Worm (Caenorhabditis elegans) whole organism, L4 larva: Measurements from ENCODE around the gene lin-12.

Experiments
- dmd-6 ChIP-seq: fragments of 200-800 bp; sonication (Bioruptor generic); IDR thresholded peaks from 2 replicates; pipeline ENCODE4 v1.3.6; 2022; ENCODE audit warnings: missing genetic modification reagents, missing genetic modification characterization, missing compliant biosample characterization
- mdl-1 ChIP-seq, 2 experiments: fragments of 150-350 bp in 1 of 2; sonication (generic microtip) in 1 of 2; optimal IDR thresholded peaks; 2 replicates each; lab custom pipeline; 2014 to 2017; ENCODE audit warnings: missing biosample characterization in 2 of 2, missing genetic modification characterization in 2 of 2
- nhr-11 ChIP-seq: fragments of 150-350 bp; optimal IDR thresholded peaks from 2 replicates; lab custom pipeline; 2014; ENCODE audit warnings: missing biosample characterization, missing genetic modification characterization
- nhr-28 ChIP-seq: fragments of 150-350 bp; optimal IDR thresholded peaks from 2 replicates; lab custom pipeline; 2014; ENCODE audit warnings: missing biosample characterization, missing genetic modification characterization
- pha-4 ChIP-seq, 2 experiments: fragments of 150-350 bp in 1 of 2; fragments of 200-800 bp in 1 of 2; sonication (Bioruptor generic) in 1 of 2; IDR thresholded peaks in 1 of 2; optimal IDR thresholded peaks in 1 of 2; 2 replicates each; pipeline versions ENCODE4 v1.3.6 to Lab custom; 2014 to 2022; ENCODE audit warnings: missing genetic modification characterization in 2 of 2, missing genetic modification reagents in 2 of 2, missing biosample characterization in 1 of 2, missing compliant biosample characterization in 1 of 2
- sdz-12 ChIP-seq: fragments of 200-800 bp; sonication (Bioruptor generic); optimal IDR thresholded peaks from 2 replicates; lab custom pipeline; 2018; ENCODE audit warnings: mild to moderate bottlenecking, missing genetic modification characterization, missing compliant biosample characterization
- zfp-2 ChIP-seq: sonication (generic microtip); optimal IDR thresholded peaks from 2 replicates; lab custom pipeline; 2016; ENCODE audit warnings: mild to moderate bottlenecking, missing genetic modification characterization, missing compliant biosample characterization

- TF ChIP-seq nhr-28 (tag; lab: Kevin White, UChicago) = no peak
- TF ChIP-seq sdz-12 (GFP tag; lab: Kevin White, UChicago) = no peak
- no peak for TF ChIP-seq mdl-1 (tag; optimal IDR thresholded peaks at IDR 0.05; lab: Kevin White, UChicago)
- no peak for TF ChIP-seq nhr-11 (tag; lab: Kevin White, UChicago)
- no peak for TF ChIP-seq pha-4 (GFP tag; IDR thresholded peaks at IDR 0.05; lab: Robert Waterston, UW)
- no peak for TF ChIP-seq pha-4 (tag; optimal IDR thresholded peaks at IDR 0.05; lab: Kevin White, UChicago)
- TF ChIP-seq zfp-2 (tag; lab: Kevin White, UChicago) = no peak
- no peak for TF ChIP-seq dmd-6
Measured at ce11 chrIII:9022535-9022934, 48.7 kb downstream of the lin-12 start, which contains the start of gene F59B2.14.
